Worm (Caenorhabditis elegans) whole organism, early embryonic: ENCODE data around the gene rgs-3.

Experiments
- B0310.2 ChIP-seq: sonication (generic microtip); optimal IDR thresholded peaks from 2 replicates; lab custom pipeline; 2016; ENCODE audit warnings: mild to moderate bottlenecking, missing genetic modification characterization, missing compliant biosample characterization
- aly-1 ChIP-seq: sonication (generic microtip); optimal IDR thresholded peaks from 2 replicates; lab custom pipeline; 2016; ENCODE audit warnings: missing genetic modification characterization, missing compliant biosample characterization
- ama-1 ChIP-seq: fragments of 150-350 bp; optimal IDR thresholded peaks from 2 replicates; lab custom pipeline; 2014
- ceh-13 ChIP-seq: fragments of 200-800 bp; sonication (Bioruptor generic); optimal IDR thresholded peaks from 2 replicates; lab custom pipeline; 2018; ENCODE audit warnings: mild to moderate bottlenecking, missing genetic modification characterization, missing compliant biosample characterization
- ceh-36 ChIP-seq: sonication (generic microtip); optimal IDR thresholded peaks from 2 replicates; lab custom pipeline; 2016; ENCODE audit warnings: missing genetic modification characterization, inconsistent platforms, missing compliant biosample characterization
- ets-7 ChIP-seq: sonication (generic microtip); optimal IDR thresholded peaks from 2 replicates; lab custom pipeline; 2016; ENCODE audit warnings: missing genotype, missing genetic modification characterization, missing compliant biosample characterization
- flt-1 ChIP-seq: fragments of 200-800 bp; sonication (Bioruptor generic); IDR thresholded peaks from 2 replicates; pipeline ENCODE4 v1.3.6; 2022; ENCODE audit warnings: missing genetic modification characterization, missing compliant biosample characterization
- hmg-4 ChIP-seq: fragments of 200-800 bp; sonication (Bioruptor generic); optimal IDR thresholded peaks from 2 replicates; lab custom pipeline; 2018; ENCODE audit warnings: mild to moderate bottlenecking, missing genetic modification characterization, missing compliant biosample characterization
- hnd-1 ChIP-seq: sonication (generic microtip); optimal IDR thresholded peaks from 2 replicates; lab custom pipeline; 2016; ENCODE audit warnings: missing genetic modification characterization, missing compliant biosample characterization
- pes-1 ChIP-seq: fragments of 200-800 bp; sonication (Bioruptor generic); IDR thresholded peaks from 2 replicates; pipeline ENCODE4 v1.3.6; 2022; ENCODE audit warnings: missing genetic modification reagents, missing genetic modification characterization, missing compliant biosample characterization
- scrt-1 ChIP-seq: fragments of 200-800 bp; sonication (Bioruptor generic); IDR thresholded peaks from 2 replicates; pipeline ENCODE4 v1.3.6; 2022; ENCODE audit warnings: missing genetic modification characterization, missing compliant biosample characterization
- sea-1 ChIP-seq: fragments of 200-800 bp; sonication (Bioruptor generic); conservative IDR thresholded peaks from 2 replicates; pipeline ENCODE4 v1.3.6; 2022; ENCODE audit warnings: missing genetic modification characterization, missing compliant biosample characterization
- tbx-11 ChIP-seq: fragments of 200-800 bp; sonication (Bioruptor generic); IDR thresholded peaks from 2 replicates; pipeline ENCODE4 v1.3.6; 2022; ENCODE audit warnings: missing genetic modification characterization, missing compliant biosample characterization
- tbx-37 ChIP-seq: fragments of 200-800 bp; sonication (Bioruptor generic); conservative IDR thresholded peaks from 2 replicates; pipeline ENCODE4 v1.3.6; 2022; ENCODE audit warnings: missing genetic modification reagents, missing genetic modification characterization, missing compliant biosample characterization

DNA sequence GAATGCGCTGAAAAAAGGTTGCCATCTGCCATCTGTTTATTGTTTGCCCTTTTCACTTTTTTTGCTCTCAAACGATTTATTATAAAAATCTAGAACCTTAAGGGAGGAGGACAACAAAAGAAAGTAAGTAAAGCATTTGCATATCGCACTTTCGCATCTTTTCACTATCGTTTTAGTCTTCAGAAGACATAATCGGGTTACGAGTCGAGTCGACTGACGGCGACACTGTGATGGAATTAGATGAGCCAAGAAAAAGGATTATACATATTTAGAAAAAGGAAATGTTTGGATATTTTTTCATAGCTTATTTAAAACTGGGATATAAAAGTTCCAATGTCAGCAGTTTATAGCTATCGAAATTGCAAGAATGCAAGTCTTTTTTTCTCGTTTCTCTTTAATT, 17.1 kb downstream of the rgs-3 start:
- TF ChIP-seq sea-1 (no peak), tbx-11 (no peak), ama-1 (lab: Kevin White, UChicago) (no peak), flt-1 (no peak), scrt-1 (GFP tag; lab: Robert Waterston, UW) (no peak), aly-1 (tag; lab: Kevin White, UChicago) (no peak), tbx-37 (GFP tag; lab: Robert Waterston, UW) (no peak), pes-1 (GFP tag; lab: Robert Waterston, UW) (no peak), B0310.2 (tag; lab: Kevin White, UChicago) (no peak), hnd-1 (tag; lab: Kevin White, UChicago) (no peak), hmg-4 (GFP tag; lab: Kevin White, UChicago) (no peak), ceh-36 (tag; lab: Kevin White, UChicago) (no peak), ets-7 (tag; lab: Kevin White, UChicago) (no peak), ceh-13 (GFP tag; lab: Kevin White, UChicago) (no peak)
